Worm (Caenorhabditis elegans): Measurements from ENCODE around the gene sru-31.

DNA sequence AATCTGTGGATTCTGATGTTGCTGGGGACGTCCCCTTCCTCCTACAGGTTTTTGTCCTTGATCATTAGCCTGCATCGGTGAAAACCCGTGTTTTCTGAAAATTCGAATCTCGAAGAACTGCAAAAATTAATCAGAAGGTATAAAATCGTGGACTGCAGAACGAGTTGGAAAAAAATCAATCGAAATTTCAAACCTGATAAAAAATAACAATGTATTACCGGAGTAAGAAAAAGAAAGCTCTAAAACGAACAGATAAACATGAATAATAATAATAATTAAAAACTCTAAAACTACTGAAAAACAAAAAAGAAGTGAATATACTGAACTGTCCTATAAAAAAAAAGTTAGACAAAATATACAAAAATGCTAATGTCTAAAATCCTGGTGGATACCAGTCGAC, 33.5 kb upstream of the sru-31 start, which contains the start of gene F46B6.5:
- TF ChIP-seq sea-1 (GFP tag; conservative IDR thresholded peaks at IDR 0.05) (no peak), ets-7 (tag; optimal IDR thresholded peaks at IDR 0.05) (no peak), aly-1 (tag; optimal IDR thresholded peaks at IDR 0.05) (no peak), ama-1 (optimal IDR thresholded peaks at IDR 0.05) (no peak), hmg-4 (GFP tag; optimal IDR thresholded peaks at IDR 0.05) (no peak), ceh-36 (tag; optimal IDR thresholded peaks at IDR 0.05) (no peak), tbx-11 (GFP tag; IDR thresholded peaks at IDR 0.05) (no peak), flt-1 (GFP tag; IDR thresholded peaks at IDR 0.05) (no peak)
